Worm (Caenorhabditis elegans) whole organism, late embryonic: Measurements from ENCODE around the gene ins-3.

Experiments
- C08G9.2 ChIP-seq: sonication (generic microtip); optimal IDR thresholded peaks from 2 replicates; lab custom pipeline; 2016; ENCODE audit warnings: mild to moderate bottlenecking, missing genetic modification characterization, moderate library complexity, missing compliant biosample characterization
- F13H6.1 ChIP-seq: sonication (generic microtip); optimal IDR thresholded peaks from 2 replicates; lab custom pipeline; 2016; ENCODE audit warnings: missing genetic modification characterization, missing compliant biosample characterization
- ama-1 ChIP-seq: fragments of 150-350 bp; optimal IDR thresholded peaks from 2 replicates; lab custom pipeline; 2014
- ceh-14 ChIP-seq: sonication (generic microtip); optimal IDR thresholded peaks from 2 replicates; lab custom pipeline; 2016; ENCODE audit warnings: missing genotype, missing genetic modification characterization, missing compliant biosample characterization
- ceh-2 ChIP-seq: sonication (generic microtip); optimal IDR thresholded peaks from 2 replicates; lab custom pipeline; 2016; ENCODE audit warnings: missing genotype, missing genetic modification characterization, missing compliant biosample characterization
- ceh-22 ChIP-seq: sonication (generic microtip); optimal IDR thresholded peaks from 2 replicates; lab custom pipeline; 2017; ENCODE audit warnings: missing biosample characterization, missing genetic modification characterization
- ceh-24 ChIP-seq: sonication (generic microtip); optimal IDR thresholded peaks from 2 replicates; lab custom pipeline; 2016; ENCODE audit warnings: mild to moderate bottlenecking, missing genetic modification characterization, missing compliant biosample characterization
- ceh-31 ChIP-seq: sonication (generic microtip); optimal IDR thresholded peaks from 2 replicates; lab custom pipeline; 2016; ENCODE audit warnings: missing genetic modification characterization, missing compliant biosample characterization
- ceh-34 ChIP-seq: sonication (generic microtip); optimal IDR thresholded peaks from 2 replicates; lab custom pipeline; 2016; ENCODE audit warnings: mild to moderate bottlenecking, missing genetic modification characterization, missing compliant biosample characterization
- ceh-48 ChIP-seq: sonication (generic microtip); optimal IDR thresholded peaks from 2 replicates; lab custom pipeline; 2016; ENCODE audit warnings: missing genetic modification characterization, inconsistent platforms, missing compliant biosample characterization
- ceh-9 ChIP-seq: sonication (generic microtip); optimal IDR thresholded peaks from 2 replicates; lab custom pipeline; 2016; ENCODE audit warnings: mild to moderate bottlenecking, missing genetic modification characterization, inconsistent platforms, missing compliant biosample characterization
- dve-1 ChIP-seq: sonication (generic microtip); optimal IDR thresholded peaks from 2 replicates; lab custom pipeline; 2017; ENCODE audit warnings: antibody characterized with exemption, mild to moderate bottlenecking, missing genetic modification characterization, missing compliant biosample characterization
- eyg-1 ChIP-seq: sonication (generic microtip); optimal IDR thresholded peaks from 2 replicates; lab custom pipeline; 2016; ENCODE audit warnings: missing genotype, missing genetic modification characterization, missing compliant biosample characterization
- fkh-10 ChIP-seq: fragments of 150-350 bp; optimal IDR thresholded peaks from 2 replicates; lab custom pipeline; 2014; ENCODE audit warnings: missing biosample characterization, missing genetic modification reagents, missing genetic modification characterization
- gmeb-2 ChIP-seq: sonication (generic microtip); optimal IDR thresholded peaks from 2 replicates; lab custom pipeline; 2016; ENCODE audit warnings: missing genetic modification characterization, inconsistent platforms, missing compliant biosample characterization
- hlh-13 ChIP-seq: fragments of 200-800 bp; sonication (Bioruptor generic); optimal IDR thresholded peaks from 2 replicates; lab custom pipeline; 2018; ENCODE audit warnings: mild to moderate bottlenecking, missing genetic modification characterization, missing compliant biosample characterization
- hlh-15 ChIP-seq: sonication (generic microtip); optimal IDR thresholded peaks from 2 replicates; lab custom pipeline; 2016; ENCODE audit warnings: missing genetic modification characterization, missing compliant biosample characterization
- hlh-30 ChIP-seq: sonication (generic microtip); optimal IDR thresholded peaks from 2 replicates; lab custom pipeline; 2017; ENCODE audit warnings: antibody characterized with exemption, missing genetic modification characterization, missing compliant biosample characterization; ENCODE audit not compliant: insufficient read depth
- hlh-8 ChIP-seq: sonication (generic microtip); optimal IDR thresholded peaks from 2 replicates; lab custom pipeline; 2016; ENCODE audit warnings: missing genotype, missing genetic modification characterization, missing compliant biosample characterization
- lim-6 ChIP-seq: sonication (generic microtip); optimal IDR thresholded peaks from 2 replicates; lab custom pipeline; 2016; ENCODE audit warnings: missing genetic modification characterization, missing compliant biosample characterization
- odd-2 ChIP-seq: sonication (generic microtip); optimal IDR thresholded peaks from 2 replicates; lab custom pipeline; 2017; ENCODE audit warnings: antibody characterized with exemption, mild to moderate bottlenecking, missing genetic modification characterization, missing compliant biosample characterization
- pag-3 ChIP-seq: sonication (generic microtip); optimal IDR thresholded peaks from 2 replicates; lab custom pipeline; 2016; ENCODE audit warnings: missing compliant biosample characterization, missing genetic modification characterization, borderline replicate concordance
- pat-9 ChIP-seq: fragments of 200-800 bp; sonication (Bioruptor generic); optimal IDR thresholded peaks from 2 replicates; lab custom pipeline; 2018; ENCODE audit warnings: mild to moderate bottlenecking, missing genetic modification characterization, moderate library complexity, missing compliant biosample characterization
- pax-1 ChIP-seq: fragments of 150-350 bp; optimal IDR thresholded peaks from 2 replicates; lab custom pipeline; 2014; ENCODE audit warnings: missing biosample characterization, missing genetic modification characterization
- pha-2 ChIP-seq: sonication (generic microtip); optimal IDR thresholded peaks from 2 replicates; lab custom pipeline; 2017; ENCODE audit warnings: mild to moderate bottlenecking, missing genetic modification characterization, missing compliant biosample characterization
- pqm-1 ChIP-seq: sonication (generic microtip); optimal IDR thresholded peaks from 2 replicates; lab custom pipeline; 2016; ENCODE audit warnings: missing genetic modification characterization, missing compliant biosample characterization
- pros-1 ChIP-seq: fragments of 150-350 bp; optimal IDR thresholded peaks from 2 replicates; lab custom pipeline; 2014; ENCODE audit warnings: missing biosample characterization, missing genetic modification reagents, missing genetic modification characterization
- sdc-2 ChIP-seq: sonication (generic microtip); optimal IDR thresholded peaks from 2 replicates; lab custom pipeline; 2016; ENCODE audit warnings: missing genotype, missing genetic modification characterization, missing compliant biosample characterization
- sox-4 ChIP-seq: sonication (generic microtip); optimal IDR thresholded peaks from 2 replicates; lab custom pipeline; 2017; ENCODE audit warnings: mild to moderate bottlenecking, missing genetic modification characterization, inconsistent platforms, missing compliant biosample characterization
- tbx-2 ChIP-seq: sonication (generic microtip); optimal IDR thresholded peaks from 2 replicates; lab custom pipeline; 2016; ENCODE audit warnings: missing genetic modification characterization, missing compliant biosample characterization
- tbx-7 ChIP-seq: sonication (generic microtip); optimal IDR thresholded peaks from 2 replicates; lab custom pipeline; 2016; ENCODE audit warnings: missing genotype, missing genetic modification characterization, missing compliant biosample characterization
- unc-42 ChIP-seq: sonication (generic microtip); optimal IDR thresholded peaks from 2 replicates; lab custom pipeline; 2016; ENCODE audit warnings: missing genotype, missing genetic modification characterization, missing compliant biosample characterization
- unc-55 ChIP-seq: sonication (generic microtip); optimal IDR thresholded peaks from 2 replicates; lab custom pipeline; 2017; ENCODE audit warnings: missing biosample characterization, missing genetic modification reagents, missing genetic modification characterization
- unc-86 ChIP-seq: sonication (generic microtip); optimal IDR thresholded peaks from 2 replicates; lab custom pipeline; 2016; ENCODE audit warnings: missing genetic modification characterization, missing compliant biosample characterization
- ztf-16 ChIP-seq: sonication (generic microtip); optimal IDR thresholded peaks from 2 replicates; lab custom pipeline; 2017; ENCODE audit warnings: missing genetic modification characterization, missing compliant biosample characterization

ins-3 gene

DNA sequence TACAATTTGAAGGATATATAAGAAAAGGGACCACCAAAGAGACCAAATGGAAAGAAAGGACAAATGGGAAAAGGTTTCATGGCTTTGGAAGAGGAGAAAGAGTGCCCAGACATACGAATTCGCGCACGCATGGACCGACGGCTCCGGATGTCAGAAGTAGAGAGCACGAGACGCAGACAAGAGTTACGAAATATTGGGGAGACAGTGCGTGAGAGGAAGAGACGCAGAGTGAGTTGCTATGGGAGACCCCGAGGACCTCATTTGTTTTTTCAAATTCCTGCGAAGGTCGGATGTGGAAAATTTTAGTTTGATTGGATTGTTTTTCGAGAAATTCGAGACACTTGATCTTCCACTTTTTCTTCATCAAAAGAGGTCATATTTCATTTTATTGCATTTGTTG lies 23.9 kb downstream of the ins-3 start (continued):
- TF ChIP-seq ztf-16 (tag; lab: Kevin White, UChicago), result no peak
- TF ChIP-seq pqm-1 (tag; lab: Kevin White, UChicago), result no peak
- TF ChIP-seq unc-42 (tag; lab: Kevin White, UChicago), result peak; percentile 18
- no peak for TF ChIP-seq eyg-1 (tag; lab: Kevin White, UChicago)
- TF ChIP-seq pros-1 (tag; lab: Kevin White, UChicago), result no peak

- TF ChIP-seq hlh-8 (tag; lab: Kevin White, UChicago), result no peak
- no peak for TF ChIP-seq unc-55
- TF ChIP-seq sdc-2 (tag; lab: Kevin White, UChicago), result no peak
- no peak for TF ChIP-seq pat-9 (tag; lab: Kevin White, UChicago)
- TF ChIP-seq ceh-2 (tag; lab: Kevin White, UChicago), result no peak
- no peak for TF ChIP-seq pag-3 (tag; lab: Kevin White, UChicago)
- TF ChIP-seq ceh-14 (tag; lab: Kevin White, UChicago), result no peak
- no peak for TF ChIP-seq hlh-30 (tag; lab: Kevin White, UChicago)
- TF ChIP-seq sox-4, result no peak
- TF ChIP-seq gmeb-2 (tag; lab: Kevin White, UChicago), result no peak
- no peak for TF ChIP-seq dve-1 (tag; lab: Kevin White, UChicago)
- no peak for TF ChIP-seq ama-1 (lab: Kevin White, UChicago)
- no peak for TF ChIP-seq ceh-9 (tag; lab: Kevin White, UChicago)
- TF ChIP-seq, all 69 proteins: peak for 0
These were observed 25.6 kb downstream of the ins-3 start for ce11 chrII:5964962-5965361.

DNA sequence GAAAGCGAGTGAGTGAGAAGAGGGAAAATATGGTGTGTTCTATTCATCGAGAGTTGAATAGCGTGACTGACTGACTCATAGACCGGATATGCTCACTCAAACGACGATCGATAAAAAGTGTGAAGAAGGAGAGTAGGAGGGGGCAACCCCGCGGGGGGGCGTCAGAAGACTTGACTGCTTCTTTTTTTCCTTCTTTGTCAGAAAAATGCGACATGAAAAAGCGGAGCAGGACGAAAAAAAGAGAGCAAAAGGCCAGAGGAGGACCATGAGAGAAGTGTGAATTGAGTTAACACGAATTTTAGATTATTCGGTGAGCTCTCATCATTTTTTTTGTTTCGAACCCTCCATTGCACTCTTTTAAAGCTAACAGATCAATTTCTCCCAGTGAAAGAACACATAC lies 28.2 kb downstream of the ins-3 start:
- TF ChIP-seq ceh-31 (tag; lab: Kevin White, UChicago) (peak; percentile 19), fkh-10 (peak; percentile 39), ceh-48 (tag; lab: Kevin White, UChicago) (peak; percentile 47), C08G9.2 (tag; lab: Kevin White, UChicago) (no peak), unc-42 (tag; lab: Kevin White, UChicago) (peak; percentile 63), ceh-34 (tag; lab: Kevin White, UChicago) (no peak), tbx-2 (tag; lab: Kevin White, UChicago) (no peak), gmeb-2 (tag; lab: Kevin White, UChicago) (no peak)

ce11 chrII:5961317-5961716 lies 29.3 kb downstream of the ins-3 start, which contains the start of gene B0034.7:
Gene B0034.7 (plus strand): TSS chrII:5961617.
- no peak for TF ChIP-seq tbx-7 (tag; lab: Kevin White, UChicago)
- TF ChIP-seq pha-2, result no peak
- no peak for TF ChIP-seq ceh-9 (tag; lab: Kevin White, UChicago)
- TF ChIP-seq pax-1 (tag; lab: Kevin White, UChicago), result no peak
- TF ChIP-seq hlh-13 (GFP tag; lab: Kevin White, UChicago), result no peak
- TF ChIP-seq lim-6 (tag; lab: Kevin White, UChicago), result no peak
- TF ChIP-seq pros-1 (tag; lab: Kevin White, UChicago), result no peak
- no peak for TF ChIP-seq gmeb-2 (tag; lab: Kevin White, UChicago)
- no peak for TF ChIP-seq unc-86 (tag; lab: Kevin White, UChicago)
- TF ChIP-seq dve-1 (tag; lab: Kevin White, UChicago), result no peak
- no peak for TF ChIP-seq odd-2 (tag; lab: Kevin White, UChicago)
- no peak for TF ChIP-seq ceh-31 (tag; lab: Kevin White, UChicago)
- TF ChIP-seq ceh-24, result no peak
- no peak for TF ChIP-seq F13H6.1 (tag; lab: Kevin White, UChicago)
- no peak for TF ChIP-seq ceh-22 (tag; lab: Kevin White, UChicago)
- TF ChIP-seq pag-3 (tag; lab: Kevin White, UChicago), result no peak
- no peak for TF ChIP-seq hlh-15 (tag; lab: Kevin White, UChicago)
- no peak for TF ChIP-seq ceh-14 (tag; lab: Kevin White, UChicago)
